Worm (Caenorhabditis elegans) whole organism, L3 larva: Measurements from ENCODE around the gene ZK1248.11.

ENCODE experiments used
- R02D3.7 ChIP-seq: fragments of 150-350 bp; optimal IDR thresholded peaks from 2 replicates; lab custom pipeline; 2014; ENCODE audit warnings: missing biosample characterization, missing genetic modification characterization
- ZK546.5 ChIP-seq: sonication (generic microtip); optimal IDR thresholded peaks from 2 replicates; lab custom pipeline; 2017; ENCODE audit warnings: missing biosample characterization, missing genetic modification characterization
- aly-2 ChIP-seq: fragments of 150-350 bp; optimal IDR thresholded peaks from 2 replicates; lab custom pipeline; 2014; ENCODE audit warnings: missing biosample characterization, missing genetic modification characterization
- ama-1 ChIP-seq: fragments of 150-350 bp; optimal IDR thresholded peaks from 2 replicates; lab custom pipeline; 2018
- ceh-16 ChIP-seq: sonication (generic microtip); optimal IDR thresholded peaks from 2 replicates; lab custom pipeline; 2017; ENCODE audit warnings: missing biosample characterization, missing genetic modification characterization
- ceh-28 ChIP-seq: fragments of 150-350 bp; optimal IDR thresholded peaks from 2 replicates; lab custom pipeline; 2014; ENCODE audit warnings: missing biosample characterization, missing genetic modification reagents, missing genetic modification characterization
- ceh-9 ChIP-seq: sonication (generic microtip); optimal IDR thresholded peaks from 2 replicates; lab custom pipeline; 2018; ENCODE audit warnings: missing biosample characterization, missing genetic modification characterization
- egl-27 ChIP-seq: sonication (generic microtip); optimal IDR thresholded peaks from 4 replicates; lab custom pipeline; 2017; ENCODE audit warnings: missing biosample characterization, missing genetic modification reagents, missing genetic modification characterization
- egl-5 ChIP-seq: fragments of 150-350 bp; optimal IDR thresholded peaks from 2 replicates; lab custom pipeline; 2017; ENCODE audit warnings: missing biosample characterization, missing genetic modification reagents, missing genetic modification characterization, inconsistent platforms
- elt-1 ChIP-seq: fragments of 150-350 bp; optimal IDR thresholded peaks from 2 replicates; lab custom pipeline; 2014; ENCODE audit warnings: missing biosample characterization, missing genetic modification characterization
- elt-2 ChIP-seq: sonication (generic microtip); optimal IDR thresholded peaks from 2 replicates; lab custom pipeline; 2016; ENCODE audit warnings: missing genetic modification reagents, mild to moderate bottlenecking, missing genetic modification characterization, missing compliant biosample characterization
- eor-1 ChIP-seq, 2 experiments: fragments of 150-350 bp; optimal IDR thresholded peaks; 2 replicates each; lab custom pipeline; 2014 to 2018; ENCODE audit warnings: missing biosample characterization in 2 of 2, missing genetic modification characterization in 2 of 2
- fkh-10 ChIP-seq: sonication (generic microtip); optimal IDR thresholded peaks from 2 replicates; lab custom pipeline; 2017; ENCODE audit warnings: missing biosample characterization, missing genetic modification reagents, missing genetic modification characterization
- fkh-2 ChIP-seq: fragments of 150-350 bp; optimal IDR thresholded peaks from 2 replicates; lab custom pipeline; 2014; ENCODE audit warnings: missing biosample characterization, missing genetic modification reagents, missing genetic modification characterization
- fos-1 ChIP-seq: fragments of 150-350 bp; optimal IDR thresholded peaks from 2 replicates; lab custom pipeline; 2014; ENCODE audit warnings: missing biosample characterization, missing genetic modification characterization
- jun-1 ChIP-seq: fragments of 150-350 bp; optimal IDR thresholded peaks from 2 replicates; lab custom pipeline; 2014; ENCODE audit warnings: missing biosample characterization, missing genetic modification reagents, missing genetic modification characterization
- lin-15B ChIP-seq: fragments of 150-350 bp; optimal IDR thresholded peaks from 2 replicates; lab custom pipeline; 2014; ENCODE audit warnings: missing biosample characterization, missing genetic modification characterization
- lin-39 ChIP-seq: fragments of 150-350 bp; optimal IDR thresholded peaks from 2 replicates; lab custom pipeline; 2018; ENCODE audit warnings: missing biosample characterization, missing genetic modification reagents, missing genetic modification characterization
- lsy-12 ChIP-seq: sonication (generic microtip); optimal IDR thresholded peaks from 2 replicates; lab custom pipeline; 2016; ENCODE audit warnings: mild to moderate bottlenecking, missing genetic modification characterization, missing compliant biosample characterization
- mml-1 ChIP-seq: fragments of 150-350 bp; sonication (generic microtip); optimal IDR thresholded peaks from 3 replicates; lab custom pipeline; 2014; ENCODE audit warnings: missing biosample characterization, missing genetic modification characterization
- nfya-1 ChIP-seq: sonication (generic microtip); optimal IDR thresholded peaks from 2 replicates; lab custom pipeline; 2017; ENCODE audit warnings: missing genetic modification characterization, mild to moderate bottlenecking, missing compliant biosample characterization, antibody characterized with exemption, moderate library complexity; ENCODE audit not compliant: insufficient read depth
- nhr-11 ChIP-seq: fragments of 150-350 bp; optimal IDR thresholded peaks from 2 replicates; lab custom pipeline; 2014; ENCODE audit warnings: missing biosample characterization, missing genetic modification characterization
- nhr-12 ChIP-seq: fragments of 150-350 bp; optimal IDR thresholded peaks from 2 replicates; lab custom pipeline; 2014; ENCODE audit warnings: missing biosample characterization, missing genetic modification characterization
- nhr-237 ChIP-seq: fragments of 150-350 bp; optimal IDR thresholded peaks from 2 replicates; lab custom pipeline; 2014; ENCODE audit warnings: missing biosample characterization, missing genetic modification characterization
- nhr-25 ChIP-seq: sonication (generic microtip); optimal IDR thresholded peaks from 2 replicates; lab custom pipeline; 2017; ENCODE audit warnings: missing biosample characterization, missing genetic modification characterization
- nhr-28 ChIP-seq: fragments of 150-350 bp; optimal IDR thresholded peaks from 2 replicates; lab custom pipeline; 2014; ENCODE audit warnings: missing biosample characterization, missing genetic modification characterization
- nhr-43 ChIP-seq: sonication (generic microtip); optimal IDR thresholded peaks from 2 replicates; lab custom pipeline; 2016; ENCODE audit warnings: mild to moderate bottlenecking, missing genetic modification characterization, missing compliant biosample characterization; ENCODE audit not compliant: poor library complexity, severe bottlenecking
- nhr-67 ChIP-seq: fragments of 150-350 bp; optimal IDR thresholded peaks from 2 replicates; lab custom pipeline; 2014; ENCODE audit warnings: missing biosample characterization, missing genetic modification characterization
- nhr-76 ChIP-seq: fragments of 150-350 bp; sonication (generic microtip); optimal IDR thresholded peaks from 5 replicates; lab custom pipeline; 2014; ENCODE audit warnings: missing biosample characterization, missing genetic modification characterization
- nhr-77 ChIP-seq: fragments of 150-350 bp; optimal IDR thresholded peaks from 2 replicates; lab custom pipeline; 2014; ENCODE audit warnings: missing biosample characterization, missing genetic modification characterization
- pha-4 ChIP-seq: fragments of 150-350 bp; optimal IDR thresholded peaks from 2 replicates; lab custom pipeline; 2014; ENCODE audit warnings: missing biosample characterization, missing genetic modification reagents, missing genetic modification characterization
- pqm-1 ChIP-seq: fragments of 150-350 bp; optimal IDR thresholded peaks from 2 replicates; lab custom pipeline; 2017; ENCODE audit warnings: missing biosample characterization, missing genetic modification characterization, inconsistent platforms
- sea-2 ChIP-seq: fragments of 150-350 bp; sonication (generic microtip); optimal IDR thresholded peaks from 4 replicates; lab custom pipeline; 2014; ENCODE audit warnings: missing biosample characterization, missing genetic modification reagents, missing genetic modification characterization
- snpc-4 ChIP-seq: fragments of 150-350 bp; optimal IDR thresholded peaks from 2 replicates; lab custom pipeline; 2014; ENCODE audit warnings: missing biosample characterization, missing genetic modification characterization
- tbx-2 ChIP-seq: sonication (generic microtip); optimal IDR thresholded peaks from 2 replicates; lab custom pipeline; 2016; ENCODE audit warnings: mild to moderate bottlenecking, missing genetic modification characterization, missing compliant biosample characterization
- ztf-11 ChIP-seq: fragments of 150-350 bp; optimal IDR thresholded peaks from 2 replicates; lab custom pipeline; 2014; ENCODE audit warnings: missing biosample characterization, missing genetic modification characterization
- ztf-4 ChIP-seq: fragments of 150-350 bp; optimal IDR thresholded peaks from 2 replicates; lab custom pipeline; 2014; ENCODE audit warnings: missing biosample characterization, missing genetic modification characterization

The ZK1248.11 gene

DNA sequence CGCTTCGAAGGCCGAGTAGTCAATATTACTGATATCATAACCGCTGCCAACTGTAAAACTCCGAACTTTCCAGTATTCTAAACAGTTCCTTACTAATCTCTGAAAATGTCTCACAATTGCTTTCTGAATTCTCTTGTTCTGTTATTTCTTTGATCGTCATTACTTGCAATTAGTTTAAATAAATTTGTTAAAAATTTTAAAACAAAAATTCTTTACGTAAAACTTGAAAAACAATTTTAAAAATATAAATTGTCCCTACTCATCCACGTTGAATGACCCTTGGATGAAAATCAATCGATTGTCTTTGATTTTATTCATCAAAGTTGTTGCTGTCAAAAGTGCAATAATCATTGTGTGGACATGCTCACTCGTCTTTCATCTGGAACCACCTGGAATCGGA is 34.2 kb downstream of the ZK1248.11 start, which contains the start of gene acdh-8:
Gene acdh-8, plus strand, starts transcription at position 301 of the 400 bp plus-strand sequence.
- TF ChIP-seq fos-1 (tag; lab: Kevin White, UChicago), result no peak
- no peak for TF ChIP-seq egl-27 (tag; lab: Kevin White, UChicago)
- TF ChIP-seq pha-4, result no peak
- TF ChIP-seq nhr-237 (tag; lab: Kevin White, UChicago), result no peak
- TF ChIP-seq ceh-28 (tag; lab: Kevin White, UChicago), result no peak
- no peak for TF ChIP-seq nhr-25 (tag; lab: Kevin White, UChicago)
- TF ChIP-seq ztf-4 (tag; lab: Kevin White, UChicago), result no peak
- TF ChIP-seq elt-2 (tag; lab: Kevin White, UChicago), result no peak
- no peak for TF ChIP-seq ceh-16 (tag; lab: Kevin White, UChicago)
- TF ChIP-seq nhr-77, result no peak
- TF ChIP-seq ztf-11, result no peak
- no peak for TF ChIP-seq nhr-67 (tag; lab: Kevin White, UChicago)
- TF ChIP-seq ZK546.5, result no peak
- TF ChIP-seq snpc-4 (tag; lab: Kevin White, UChicago), result no peak
- no peak for TF ChIP-seq fkh-2

DNA sequence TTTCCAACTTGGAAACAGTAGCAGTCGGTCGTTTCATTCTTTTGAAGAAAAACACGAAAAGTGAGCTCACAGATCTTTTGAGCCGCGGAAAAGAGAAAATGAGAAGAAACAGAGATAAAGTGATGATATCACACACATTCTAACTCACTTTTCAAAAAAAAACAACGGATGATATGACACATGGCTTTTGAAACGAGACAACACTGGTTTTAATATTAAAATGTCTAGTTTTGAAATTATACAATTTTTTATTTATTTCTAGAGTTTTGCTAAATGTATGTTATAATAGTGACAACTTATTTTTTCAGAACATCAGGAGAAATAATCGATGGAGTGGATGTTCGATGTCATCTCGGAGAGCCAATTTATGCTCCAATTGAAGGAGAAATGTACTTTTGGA is 35.9 kb downstream of the ZK1248.11 start, which contains the start of gene K05F1.14:
Gene K05F1.14, minus strand, starts transcription at position 101 of the 400 bp plus-strand sequence.
- no peak for TF ChIP-seq eor-1 (tag; optimal IDR thresholded peaks at IDR 0.05; lab: Kevin White, UChicago)
- TF ChIP-seq nhr-76 (tag; lab: Kevin White, UChicago), result no peak
- no peak for TF ChIP-seq nfya-1 (tag; lab: Kevin White, UChicago)
- TF ChIP-seq nhr-28 (tag; lab: Kevin White, UChicago), result no peak
- no peak for TF ChIP-seq nhr-43
- no peak for TF ChIP-seq nhr-11
- no peak for TF ChIP-seq mml-1 (tag; lab: Kevin White, UChicago)
- no peak for TF ChIP-seq jun-1 (tag; lab: Kevin White, UChicago)
- TF ChIP-seq elt-2 (tag; lab: Kevin White, UChicago), result no peak
- no peak for TF ChIP-seq tbx-2 (tag; lab: Kevin White, UChicago)
- no peak for TF ChIP-seq nhr-237 (tag; lab: Kevin White, UChicago)
- TF ChIP-seq egl-27 (tag; lab: Kevin White, UChicago), result no peak
- no peak for TF ChIP-seq lin-15B (tag; lab: Kevin White, UChicago)
- no peak for TF ChIP-seq egl-5 (tag; lab: Kevin White, UChicago)
- TF ChIP-seq ama-1 (lab: Kevin White, UChicago), result no peak
- TF ChIP-seq, all 47 proteins: peak for 0

DNA sequence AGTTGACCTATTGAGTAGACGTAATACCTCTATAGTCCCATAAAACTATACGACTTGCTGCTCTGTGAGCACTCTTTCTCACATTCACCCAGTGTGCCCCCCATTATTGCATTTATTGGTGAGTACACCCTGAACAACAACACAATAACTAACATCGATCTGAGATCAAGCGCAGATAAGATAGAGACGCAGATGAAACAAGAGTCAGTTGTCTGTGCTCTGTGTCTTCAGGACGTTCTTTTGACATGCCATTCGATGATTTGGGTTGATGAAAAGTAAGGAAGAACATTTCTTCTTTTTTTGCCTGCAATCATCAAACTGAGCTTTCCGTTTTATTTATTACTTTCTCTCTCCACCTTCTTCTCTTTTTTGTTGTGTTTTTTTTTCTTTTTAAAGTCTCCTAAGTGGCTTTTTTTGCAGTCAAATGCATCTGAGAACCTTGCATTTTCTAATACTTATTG is 38.0 kb downstream of the ZK1248.11 start, which contains the start of gene lect-2:
Gene lect-2, plus strand, starts transcription at position 411 of the 461 bp plus-strand sequence.
- TF ChIP-seq lin-39 (tag; lab: Kevin White, UChicago), result peak; percentile 20
- no peak for TF ChIP-seq fkh-2
- no peak for TF ChIP-seq sea-2 (GFP tag; lab: Kevin White, UChicago)
- no peak for TF ChIP-seq elt-2 (tag; lab: Kevin White, UChicago)
- TF ChIP-seq nhr-28 (tag; lab: Kevin White, UChicago), result no peak
- no peak for TF ChIP-seq pqm-1 (tag; lab: Kevin White, UChicago)
- TF ChIP-seq lin-15B (tag; lab: Kevin White, UChicago), result no peak
- no peak for TF ChIP-seq nhr-11
- no peak for TF ChIP-seq R02D3.7 (tag; lab: Kevin White, UChicago)
- TF ChIP-seq ZK546.5, result no peak
- no peak for TF ChIP-seq snpc-4 (tag; lab: Kevin White, UChicago)
- no peak for TF ChIP-seq nhr-25 (tag; lab: Kevin White, UChicago)
- TF ChIP-seq elt-1 (tag; lab: Kevin White, UChicago), result peak; percentile 39
- TF ChIP-seq egl-5 (tag; lab: Kevin White, UChicago), result peak; percentile 70
- TF ChIP-seq fkh-10 (GFP tag; lab: Kevin White, UChicago), result no peak
- TF ChIP-seq egl-27 (tag; lab: Kevin White, UChicago), result no peak
- TF ChIP-seq tbx-2 (tag; lab: Kevin White, UChicago), result no peak
- TF ChIP-seq ceh-9 (tag; lab: Kevin White, UChicago), result no peak
- TF ChIP-seq lsy-12 (tag; lab: Kevin White, UChicago), result no peak
- no peak for TF ChIP-seq nhr-76 (tag; lab: Kevin White, UChicago)
- no peak for TF ChIP-seq nhr-12 (tag; lab: Kevin White, UChicago)
- TF ChIP-seq aly-2 (tag; lab: Kevin White, UChicago), result no peak
